Fruit fly (Drosophila melanogaster) whole organism, embryonic: Measurements from ENCODE around the gene Sik2.
A peak's percentile ranks its signal among the peaks of the same experiment; 100 is the strongest.

ENCODE experiments used
- CG10959 ChIP-seq: fragments of 200-800 bp; sonication (Bioruptor generic); IDR thresholded peaks from 2 replicates; pipeline ENCODE4 v1.3.6; 2022; ENCODE audit warnings: missing biosample characterization, missing genetic modification characterization
- CG11085 ChIP-seq: fragments of 200-800 bp; sonication (Bioruptor generic); IDR thresholded peaks from 2 replicates; pipeline ENCODE4 v1.3.6; 2022; ENCODE audit warnings: missing biosample characterization, missing genetic modification characterization
- CG11504 ChIP-seq: fragments of 200-800 bp; sonication (Bioruptor generic); optimal IDR thresholded peaks from 3 replicates; lab custom pipeline; 2019; ENCODE audit warnings: missing biosample characterization, mild to moderate bottlenecking, missing genetic modification characterization, moderate library complexity
- CG11723 ChIP-seq: fragments of 200-800 bp; sonication (Bioruptor generic); optimal IDR thresholded peaks from 2 replicates; lab custom pipeline; 2017; ENCODE audit warnings: missing biosample characterization, mild to moderate bottlenecking, missing genetic modification characterization
- CG12155 ChIP-seq: fragments of 200-800 bp; sonication (Bioruptor generic); optimal IDR thresholded peaks from 3 replicates; lab custom pipeline; 2016; ENCODE audit warnings: missing biosample characterization, missing genetic modification characterization
- CG12659 ChIP-seq: fragments of 200-800 bp; sonication (Bioruptor generic); optimal IDR thresholded peaks from 3 replicates; lab custom pipeline; 2017; ENCODE audit warnings: mild to moderate bottlenecking, missing biosample characterization, missing genetic modification reagents, missing genetic modification characterization
- CG13624 ChIP-seq: fragments of 200-800 bp; sonication (Bioruptor generic); optimal IDR thresholded peaks from 2 replicates; lab custom pipeline; 2016; ENCODE audit warnings: missing biosample characterization, missing genetic modification characterization
- CG14710 ChIP-seq: fragments of 200-800 bp; sonication (Bioruptor generic); optimal IDR thresholded peaks from 3 replicates; lab custom pipeline; 2019; ENCODE audit warnings: missing biosample characterization, mild to moderate bottlenecking, missing genetic modification characterization, moderate library complexity
- CG15269 ChIP-seq: fragments of 200-800 bp; sonication (Bioruptor generic); optimal IDR thresholded peaks from 2 replicates; lab custom pipeline; 2018; ENCODE audit warnings: missing biosample characterization, mild to moderate bottlenecking, missing genetic modification characterization, moderate library complexity
- CG15696 ChIP-seq: fragments of 200-800 bp; sonication (Bioruptor generic); optimal IDR thresholded peaks from 2 replicates; lab custom pipeline; 2019; ENCODE audit warnings: missing biosample characterization, mild to moderate bottlenecking, missing genetic modification characterization, moderate library complexity
- CG17328 ChIP-seq: fragments of 200-800 bp; sonication (Bioruptor generic); IDR thresholded peaks from 2 replicates; pipeline ENCODE4 v1.3.6; 2022; ENCODE audit warnings: missing biosample characterization, missing genetic modification characterization
- CG17568 ChIP-seq: fragments of 200-800 bp; sonication (Bioruptor generic); optimal IDR thresholded peaks from 2 replicates; lab custom pipeline; 2018; ENCODE audit warnings: missing biosample characterization, mild to moderate bottlenecking, missing genetic modification characterization, moderate library complexity
- CG17612 ChIP-seq: fragments of 200-800 bp; sonication (Bioruptor generic); IDR thresholded peaks from 2 replicates; pipeline ENCODE4 v1.3.6; 2022; ENCODE audit warnings: missing biosample characterization, missing genetic modification characterization
- CG18599 ChIP-seq: fragments of 200-800 bp; sonication (Bioruptor generic); optimal IDR thresholded peaks from 3 replicates; lab custom pipeline; 2017; ENCODE audit warnings: missing biosample characterization, missing genetic modification characterization, mild to moderate bottlenecking, moderate library complexity, missing genetic modification reagents
- CG18619 ChIP-seq: fragments of 200-800 bp; sonication (Bioruptor generic); optimal IDR thresholded peaks from 3 replicates; lab custom pipeline; 2017; ENCODE audit warnings: missing biosample characterization, mild to moderate bottlenecking, missing genetic modification characterization
- CG6689 ChIP-seq: fragments of 200-800 bp; sonication (Bioruptor generic); IDR thresholded peaks from 2 replicates; pipeline ENCODE4 v1.3.6; 2022; ENCODE audit warnings: missing biosample characterization, missing genetic modification characterization
- CG6765 ChIP-seq: fragments of 200-800 bp; sonication (Bioruptor generic); optimal IDR thresholded peaks from 3 replicates; lab custom pipeline; 2017; ENCODE audit warnings: missing biosample characterization, mild to moderate bottlenecking, missing genetic modification characterization
- CG8359 ChIP-seq: fragments of 200-800 bp; sonication (Bioruptor generic); optimal IDR thresholded peaks from 2 replicates; lab custom pipeline; 2017; ENCODE audit warnings: missing biosample characterization, mild to moderate bottlenecking, missing genetic modification characterization, borderline replicate concordance
- CG8388 ChIP-seq: fragments of 200-800 bp; sonication (Bioruptor generic); optimal IDR thresholded peaks from 2 replicates; lab custom pipeline; 2019; ENCODE audit warnings: missing biosample characterization, mild to moderate bottlenecking, missing genetic modification characterization, moderate library complexity
- CG9932 ChIP-seq: fragments of 200-800 bp; sonication (Bioruptor generic); IDR thresholded peaks from 2 replicates; pipeline ENCODE4 v1.3.6; 2022; ENCODE audit warnings: missing biosample characterization, missing genetic modification characterization
- D19A ChIP-seq: fragments of 200-800 bp; optimal IDR thresholded peaks from 3 replicates; lab custom pipeline; 2019; ENCODE audit warnings: missing biosample characterization, mild to moderate bottlenecking, missing genetic modification characterization, moderate library complexity
- Drgx ChIP-seq: fragments of 200-800 bp; sonication (Bioruptor generic); IDR thresholded peaks from 2 replicates; pipeline ENCODE4 v1.3.6; 2022; ENCODE audit warnings: missing biosample characterization, missing genetic modification characterization
- Lhr ChIP-seq: fragments of 200-800 bp; sonication (Bioruptor generic); optimal IDR thresholded peaks from 3 replicates; lab custom pipeline; 2017; ENCODE audit warnings: mild to moderate bottlenecking, missing biosample characterization, missing genetic modification reagents, missing genetic modification characterization
- Scr ChIP-seq: fragments of 200-800 bp; sonication (Bioruptor generic); IDR thresholded peaks from 2 replicates; pipeline ENCODE4 v1.3.6; 2022; ENCODE audit warnings: missing biosample characterization, missing genetic modification characterization; ENCODE audit not compliant: partially characterized antibody
- Sry-δ ChIP-seq: fragments of 200-800 bp; sonication (Bioruptor generic); optimal IDR thresholded peaks from 2 replicates; lab custom pipeline; 2016; ENCODE audit warnings: missing biosample characterization, missing genetic modification characterization
- Taf1 ChIP-seq: fragments of 200-800 bp; sonication (Bioruptor generic); IDR thresholded peaks from 2 replicates; pipeline ENCODE4 v1.3.6; 2022; ENCODE audit warnings: missing biosample characterization, missing genetic modification characterization
- ab ChIP-seq: fragments of 200-800 bp; sonication (Bioruptor generic); optimal IDR thresholded peaks from 2 replicates; lab custom pipeline; 2016; ENCODE audit warnings: missing biosample characterization, missing genetic modification characterization
- bowl ChIP-seq: fragments of 200-800 bp; sonication (Bioruptor generic); IDR thresholded peaks from 2 replicates; pipeline ENCODE4 v1.3.6; 2022; ENCODE audit warnings: missing biosample characterization, missing genetic modification characterization
- crc ChIP-seq: fragments of 200-800 bp; sonication (Bioruptor generic); optimal IDR thresholded peaks from 2 replicates; lab custom pipeline; 2016; ENCODE audit warnings: missing biosample characterization, missing genetic modification characterization
- crol ChIP-seq: fragments of 200-800 bp; sonication (Bioruptor generic); IDR thresholded peaks from 2 replicates; pipeline ENCODE4 v1.3.6; 2022; ENCODE audit warnings: missing biosample characterization, missing genetic modification characterization
- da ChIP-seq: fragments of 200-800 bp; sonication (Bioruptor generic); optimal IDR thresholded peaks from 2 replicates; lab custom pipeline; 2016; ENCODE audit warnings: missing biosample characterization, missing genetic modification characterization
- dati ChIP-seq: fragments of 200-800 bp; sonication (Bioruptor generic); IDR thresholded peaks from 2 replicates; pipeline ENCODE4 v1.3.6; 2022; ENCODE audit warnings: missing biosample characterization, missing genetic modification characterization
- dimm ChIP-seq: fragments of 200-800 bp; sonication (Bioruptor generic); IDR thresholded peaks from 2 replicates; pipeline ENCODE4 v1.3.6; 2022; ENCODE audit warnings: missing biosample characterization, missing genetic modification characterization
- en ChIP-seq: fragments of 200-800 bp; sonication (Bioruptor generic); optimal IDR thresholded peaks from 2 replicates; lab custom pipeline; 2016; ENCODE audit warnings: missing biosample characterization, missing genetic modification characterization
- eyg ChIP-seq: fragments of 200-800 bp; sonication (Bioruptor generic); optimal IDR thresholded peaks from 3 replicates; lab custom pipeline; 2016; ENCODE audit warnings: missing biosample characterization, missing genetic modification characterization
- gem ChIP-seq: fragments of 200-800 bp; sonication (Bioruptor generic); optimal IDR thresholded peaks from 2 replicates; lab custom pipeline; 2019; ENCODE audit warnings: missing biosample characterization, mild to moderate bottlenecking, missing genetic modification characterization, moderate library complexity
- gsb-n ChIP-seq: fragments of 200-800 bp; sonication (Bioruptor generic); optimal IDR thresholded peaks from 3 replicates; lab custom pipeline; 2018; ENCODE audit warnings: missing biosample characterization, mild to moderate bottlenecking, missing genetic modification characterization
- hbn ChIP-seq: fragments of 200-800 bp; sonication (Bioruptor generic); IDR thresholded peaks from 2 replicates; pipeline ENCODE4 v1.3.6; 2022; ENCODE audit warnings: missing biosample characterization, missing genetic modification characterization; ENCODE audit not compliant: partially characterized antibody
- her ChIP-seq: fragments of 200-800 bp; sonication (Bioruptor generic); optimal IDR thresholded peaks from 2 replicates; lab custom pipeline; 2016; ENCODE audit warnings: missing biosample characterization, missing genetic modification characterization
- hkb ChIP-seq, 2 experiments: fragments of 200-800 bp in 1 of 2; fragments of >200 bp in 1 of 2; sonication (Bioruptor generic) in 1 of 2; IDR thresholded peaks in 1 of 2; optimal IDR thresholded peaks in 1 of 2; 2 replicates each; pipeline versions ENCODE4 v1.3.6 to Lab custom; 2017 to 2022; ENCODE audit warnings: missing biosample characterization in 1 of 2, missing genetic modification characterization in 1 of 2
- inv ChIP-seq: fragments of 200-800 bp; sonication (Bioruptor generic); IDR thresholded peaks from 2 replicates; pipeline ENCODE4 v1.3.6; 2022; ENCODE audit warnings: missing biosample characterization, missing genetic modification characterization; ENCODE audit not compliant: partially characterized antibody
- nmo ChIP-seq: fragments of 200-800 bp; sonication (Bioruptor generic); optimal IDR thresholded peaks from 2 replicates; lab custom pipeline; 2018; ENCODE audit warnings: missing biosample characterization, mild to moderate bottlenecking, missing genetic modification characterization, moderate library complexity
- p53 ChIP-seq: fragments of 200-800 bp; sonication (Bioruptor generic); optimal IDR thresholded peaks from 2 replicates; lab custom pipeline; 2016; ENCODE audit warnings: missing biosample characterization, missing genetic modification characterization
- phol ChIP-seq: fragments of 200-800 bp; sonication (Bioruptor generic); optimal IDR thresholded peaks from 3 replicates; lab custom pipeline; 2018; ENCODE audit warnings: missing biosample characterization, mild to moderate bottlenecking, missing genetic modification characterization, moderate library complexity
- repo ChIP-seq: fragments of 200-800 bp; sonication (Bioruptor generic); optimal IDR thresholded peaks from 2 replicates; lab custom pipeline; 2016; ENCODE audit warnings: missing biosample characterization, missing genetic modification characterization
- sens ChIP-seq: fragments of 200-800 bp; sonication (Bioruptor generic); peaks from one replicate; lab custom pipeline; 2016; ENCODE audit warnings: missing biosample characterization, missing genetic modification characterization
- sna ChIP-seq: fragments of 200-800 bp; sonication (Bioruptor generic); IDR thresholded peaks from 2 replicates; pipeline ENCODE4 v1.3.6; 2022; ENCODE audit warnings: missing biosample characterization, missing genetic modification characterization; ENCODE audit not compliant: partially characterized antibody
- sug ChIP-seq: fragments of 200-800 bp; optimal IDR thresholded peaks from 2 replicates; lab custom pipeline; 2019; ENCODE audit warnings: missing biosample characterization, mild to moderate bottlenecking, missing genetic modification characterization, moderate library complexity
- z ChIP-seq: fragments of 200-800 bp; sonication (Bioruptor generic); IDR thresholded peaks from 3 replicates; pipeline ENCODE4 v1.3.6; 2022; ENCODE audit warnings: missing biosample characterization, missing genetic modification characterization

The Sik2 gene

DNA sequence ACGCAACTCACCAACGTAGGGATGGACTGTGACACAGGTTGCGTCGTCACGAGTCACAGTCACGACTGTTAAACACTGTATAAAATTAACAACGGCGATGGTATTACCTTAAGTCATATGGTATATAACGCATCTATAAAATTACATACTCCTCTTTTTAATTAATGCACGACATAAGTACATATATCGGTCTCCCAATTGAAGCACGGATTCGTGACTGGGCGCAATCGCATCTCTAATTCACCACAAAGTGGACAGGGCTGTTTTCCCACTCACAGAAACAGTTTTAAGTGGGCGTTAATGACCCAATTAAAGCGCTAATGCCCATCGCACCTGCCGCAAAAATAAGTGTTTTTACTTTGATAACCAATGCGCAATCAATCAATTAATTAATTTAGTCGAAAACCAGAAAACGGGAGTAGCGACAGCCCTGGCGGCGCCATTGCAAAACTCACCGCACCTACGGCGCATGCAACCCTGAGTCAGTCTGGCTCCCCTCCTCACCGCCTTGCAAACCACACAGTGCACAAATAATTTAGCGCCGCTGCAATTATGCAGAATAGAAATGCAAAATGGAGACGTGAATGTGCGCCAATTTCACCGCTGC, 20.3 kb downstream of the Sik2 start, which contains the start of gene CG4313 (continued):
- TF ChIP-seq CG18599 (peak; percentile 54), CG18619 (GFP tag; lab: Kevin White, UChicago) (peak; percentile 60), Drgx (GFP tag; lab: Robert Waterston, UW) (peak; percentile 54; the same call in 1 of the 2 replicates), Lhr (GFP tag; lab: Kevin White, UChicago) (peak; percentile 13), phol (tag; lab: Kevin White, UChicago) (peak; percentile 82), bowl (no peak), CG11085 (peak; percentile 67), da (GFP tag; lab: Kevin White, UChicago) (peak; percentile 20), nmo (GFP tag; lab: Kevin White, UChicago) (peak; percentile 70), en (GFP tag; lab: Kevin White, UChicago) (peak; percentile 65), CG10959 (no peak; the same call in 1 of the 2 replicates), CG15269 (peak; percentile 68), eyg (GFP tag; lab: Kevin White, UChicago) (peak; percentile 44), p53 (peak; percentile 69), hbn (GFP tag; lab: Robert Waterston, UW) (peak; percentile 84), CG13624 (GFP tag; lab: Kevin White, UChicago) (peak; percentile 80), CG8388 (peak; percentile 39), gsb-n (peak; percentile 37), CG12659 (GFP tag; lab: Kevin White, UChicago) (peak; percentile 59), CG6765 (GFP tag; lab: Kevin White, UChicago) (no peak), CG9932 (GFP tag; lab: Robert Waterston, UW) (peak; percentile 87), ab (GFP tag; lab: Kevin White, UChicago) (peak; percentile 52), dati (no peak), CG15696 (tag; lab: Kevin White, UChicago) (peak; percentile 72), CG11504 (tag; lab: Kevin White, UChicago) (peak; percentile 73), CG14710 (peak; percentile 70), CG6689 (GFP tag; lab: Robert Waterston, UW) (peak; percentile 67), crc (peak; percentile 46), z (GFP tag; lab: Robert Waterston, UW) (no peak), sug (peak; percentile 76), CG8359 (GFP tag; lab: Kevin White, UChicago) (no peak), CG11723 (GFP tag; lab: Kevin White, UChicago) (peak; percentile 37), repo (GFP tag; lab: Kevin White, UChicago) (peak; percentile 52), her (GFP tag; lab: Kevin White, UChicago) (peak; percentile 65), gem (tag; lab: Kevin White, UChicago) (peak; percentile 74), CG17328 (peak; percentile 48; the same call in 1 of the 2 replicates), sna (GFP tag; lab: Robert Waterston, UW) (peak; percentile 83), Sry-δ (peak; percentile 88), CG12155 (GFP tag; lab: Kevin White, UChicago) (peak; percentile 61), crol (GFP tag; lab: Robert Waterston, UW) (no peak), Taf1 (GFP tag; lab: Robert Waterston, UW) (peak; percentile 53), sens (GFP tag; lab: Kevin White, UChicago) (peak; percentile 97), CG17568 (peak; percentile 53), inv (GFP tag; lab: Robert Waterston, UW) (peak; percentile 89), D19A (tag; lab: Kevin White, UChicago) (peak; percentile 46), hkb (optimal IDR thresholded peaks at IDR 0.05; lab: Kevin White, UChicago) (no peak), hkb (GFP tag; IDR thresholded peaks at IDR 0.05; lab: Robert Waterston, UW) (peak; percentile 49; the same call in 1 of the 2 replicates), Scr (GFP tag; lab: Robert Waterston, UW) (peak; percentile 94), dimm (no peak), CG17612 (GFP tag; lab: Robert Waterston, UW) (no peak)
